Worm (Caenorhabditis elegans) whole organism, L4/young adult: ENCODE data around the gene hbl-1.

Source experiments
- W03F9.2 ChIP-seq: fragments of 150-350 bp; optimal IDR thresholded peaks from 2 replicates; lab custom pipeline; 2014; ENCODE audit warnings: missing biosample characterization, missing genetic modification characterization
- him-1 ChIP-seq: sonication (generic microtip); optimal IDR thresholded peaks from 2 replicates; lab custom pipeline; 2016; ENCODE audit warnings: missing genotype, missing genetic modification reagents, missing genetic modification characterization, missing compliant biosample characterization

- TF ChIP-seq W03F9.2 (no peak), him-1 (tag; lab: Kevin White, UChicago) (no peak)
Observed at ce11 chrX:5820880-5821279, 1.1 kb upstream of the hbl-1 start.
